Fruit fly (Drosophila melanogaster): ENCODE results near the gene bru3.

bru3 gene

DNA sequence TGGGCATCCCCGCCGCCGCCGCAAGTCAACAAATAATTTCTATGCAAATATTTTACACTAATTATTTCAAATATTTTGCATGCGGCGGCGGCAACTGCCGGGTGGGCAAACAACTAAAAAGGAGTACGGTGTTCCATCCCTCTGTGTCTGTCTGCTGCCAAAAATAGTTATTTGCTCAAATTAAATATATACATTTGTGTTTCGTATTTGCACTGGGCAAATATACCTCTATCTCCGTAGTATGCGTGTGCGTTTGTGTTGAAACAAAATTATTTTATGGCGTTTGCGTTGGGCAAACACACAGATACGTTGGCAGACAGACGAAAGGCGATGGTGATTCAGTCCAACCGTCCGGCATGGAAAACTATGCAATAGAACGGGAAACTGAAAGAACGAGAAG, 180.4 kb downstream of the bru3 start:
- no peak for TF ChIP-seq CG10209 (GFP tag; optimal IDR thresholded peaks at IDR 0.05)
- TF ChIP-seq CG15073 (GFP tag; optimal IDR thresholded peaks at IDR 0.05): no peak
- TF ChIP-seq CG32532 (GFP tag; IDR thresholded peaks at IDR 0.05): no peak
- TF ChIP-seq Hsf (GFP tag; optimal IDR thresholded peaks at IDR 0.05): no peak
- no peak for TF ChIP-seq cwo (GFP tag; optimal IDR thresholded peaks at IDR 0.05)
- TF ChIP-seq CG31224 (GFP tag; IDR thresholded peaks at IDR 0.05): no peak
- TF ChIP-seq Deaf1 (tag; optimal IDR thresholded peaks at IDR 0.05): no peak
- TF ChIP-seq CG12236 (GFP tag; optimal IDR thresholded peaks at IDR 0.05): no peak
- TF ChIP-seq dan (GFP tag; IDR thresholded peaks at IDR 0.05): no peak
- TF ChIP-seq CG3163 (GFP tag; optimal IDR thresholded peaks at IDR 0.05): no peak
- no peak for TF ChIP-seq stc (GFP tag; IDR thresholded peaks at IDR 0.05)
- TF ChIP-seq az2 (GFP tag; optimal IDR thresholded peaks at IDR 0.05): no peak
- TF ChIP-seq CG15479 (GFP tag; optimal IDR thresholded peaks at IDR 0.05): peak; percentile 59
- TF ChIP-seq crc (GFP tag; optimal IDR thresholded peaks at IDR 0.05): no peak
- TF ChIP-seq CG1602 (GFP tag; optimal IDR thresholded peaks at IDR 0.05): no peak
- TF ChIP-seq CG7271 (tag; optimal IDR thresholded peaks at IDR 0.05): peak; percentile 54
- no peak for TF ChIP-seq Jarid2 (GFP tag; optimal IDR thresholded peaks at IDR 0.05)
- no peak for TF ChIP-seq CG9609 (GFP tag; optimal IDR thresholded peaks at IDR 0.05)
- TF ChIP-seq sens (GFP tag): peak; percentile 20
- TF ChIP-seq shn (GFP tag; optimal IDR thresholded peaks at IDR 0.05): no peak
- TF ChIP-seq CG8765 (GFP tag; IDR thresholded peaks at IDR 0.05): no peak
- peak; percentile 65 for TF ChIP-seq zen (tag; optimal IDR thresholded peaks at IDR 0.05)
- no peak for TF ChIP-seq dysf (GFP tag; IDR thresholded peaks at IDR 0.05)
- no peak for TF ChIP-seq CG9727 (GFP tag; optimal IDR thresholded peaks at IDR 0.05)
- 0 out of 3 replicates have a peak, but pooled peaks have one; percentile 20 for TF ChIP-seq zfh1 (GFP tag; IDR thresholded peaks at IDR 0.05)
- TF ChIP-seq CG8089 (GFP tag; optimal IDR thresholded peaks at IDR 0.05): no peak
- no peak for TF ChIP-seq z (GFP tag; IDR thresholded peaks at IDR 0.05)
- no peak for TF ChIP-seq CG17802 (tag; optimal IDR thresholded peaks at IDR 0.05)
- TF ChIP-seq CG2199 (GFP tag; IDR thresholded peaks at IDR 0.05): no peak
- no peak for TF ChIP-seq wek (GFP tag; optimal IDR thresholded peaks at IDR 0.05)
- TF ChIP-seq emc (GFP tag; optimal IDR thresholded peaks at IDR 0.05): no peak
- no peak for TF ChIP-seq ATbp (GFP tag; optimal IDR thresholded peaks at IDR 0.05)
- no peak for TF ChIP-seq jing (GFP tag; optimal IDR thresholded peaks at IDR 0.05)
- TF ChIP-seq CG33213 (GFP tag; optimal IDR thresholded peaks at IDR 0.05): no peak
- no peak for TF ChIP-seq tap (tag; optimal IDR thresholded peaks at IDR 0.05)
- TF ChIP-seq lilli (GFP tag; optimal IDR thresholded peaks at IDR 0.05): no peak
- no peak for TF ChIP-seq Ets65A (GFP tag)
- no peak for TF ChIP-seq ci (GFP tag; IDR thresholded peaks at IDR 0.05)
- peak; percentile 58 for TF ChIP-seq CG15696 (tag; optimal IDR thresholded peaks at IDR 0.05)
- no peak for TF ChIP-seq Elba2 (GFP tag; optimal IDR thresholded peaks at IDR 0.05)
- peak; percentile 17 for TF ChIP-seq ac (GFP tag; optimal IDR thresholded peaks at IDR 0.05)
- no peak for TF ChIP-seq CG9876 (GFP tag; optimal IDR thresholded peaks at IDR 0.05)
- no peak for TF ChIP-seq CG1024 (GFP tag; IDR thresholded peaks at IDR 0.05)
- no peak for TF ChIP-seq sqz (GFP tag; optimal IDR thresholded peaks at IDR 0.05)
- TF ChIP-seq tll (GFP tag; optimal IDR thresholded peaks at IDR 0.05): peak in 1 of 2 experiments; percentile 63
- no peak for TF ChIP-seq sna (GFP tag; IDR thresholded peaks at IDR 0.05; ENCODE audit: partially characterized antibody)
- peak; percentile 68 for TF ChIP-seq fd102C (GFP tag; optimal IDR thresholded peaks at IDR 0.05)

Data from whole organism, embryonic.